Fruit fly (Drosophila melanogaster) whole organism, adult: ENCODE data around the gene Unc-76.

Source experiments
- CG11617 ChIP-seq: fragments of 200-800 bp; sonication (Bioruptor generic); optimal IDR thresholded peaks from 2 replicates; lab custom pipeline; 2017; ENCODE audit warnings: mild to moderate bottlenecking, missing biosample characterization, missing genetic modification reagents, missing genetic modification characterization
- CG12768 ChIP-seq: fragments of 200-800 bp; sonication (Bioruptor generic); optimal IDR thresholded peaks from 2 replicates; lab custom pipeline; 2017; ENCODE audit warnings: missing biosample characterization, missing genetic modification characterization, mild to moderate bottlenecking, moderate library complexity, missing genetic modification reagents
- CG14711 ChIP-seq: fragments of 200-800 bp; sonication (Bioruptor generic); optimal IDR thresholded peaks from 2 replicates; lab custom pipeline; 2018; ENCODE audit warnings: missing biosample characterization, mild to moderate bottlenecking, missing genetic modification characterization, moderate library complexity
- CG1620 ChIP-seq: fragments of 200-800 bp; sonication (Bioruptor generic); optimal IDR thresholded peaks from 2 replicates; lab custom pipeline; 2016; ENCODE audit warnings: missing biosample characterization, missing genetic modification characterization
- CG33017 ChIP-seq: fragments of 200-800 bp; sonication (Bioruptor generic); optimal IDR thresholded peaks from 2 replicates; lab custom pipeline; 2018; ENCODE audit warnings: missing biosample characterization, mild to moderate bottlenecking, missing genetic modification characterization, moderate library complexity
- CG5204 ChIP-seq: fragments of 200-800 bp; sonication (Bioruptor generic); optimal IDR thresholded peaks from 2 replicates; lab custom pipeline; 2016; ENCODE audit warnings: missing biosample characterization, missing genetic modification characterization
- CG7045 ChIP-seq: fragments of 200-800 bp; sonication (Bioruptor generic); optimal IDR thresholded peaks from 2 replicates; lab custom pipeline; 2017; ENCODE audit warnings: missing biosample characterization, mild to moderate bottlenecking, missing genetic modification characterization
- CG7101 ChIP-seq: fragments of 200-800 bp; sonication (Bioruptor generic); optimal IDR thresholded peaks from 2 replicates; lab custom pipeline; 2018; ENCODE audit warnings: missing biosample characterization, mild to moderate bottlenecking, missing genetic modification characterization, moderate library complexity
- Clk ChIP-seq: fragments of 200-800 bp; sonication (Bioruptor generic); optimal IDR thresholded peaks from 2 replicates; lab custom pipeline; 2017; ENCODE audit warnings: missing biosample characterization, missing genetic modification characterization
- Crg-1 ChIP-seq: fragments of 200-800 bp; sonication (Bioruptor generic); optimal IDR thresholded peaks from 2 replicates; lab custom pipeline; 2016; ENCODE audit warnings: missing biosample characterization, missing genetic modification characterization
- Hr96 ChIP-seq: fragments of 200-800 bp; sonication (Bioruptor generic); optimal IDR thresholded peaks from 2 replicates; lab custom pipeline; 2016; ENCODE audit warnings: missing biosample characterization, missing genetic modification characterization
- Mnt ChIP-seq: fragments of 200-800 bp; sonication (Bioruptor generic); optimal IDR thresholded peaks from 2 replicates; lab custom pipeline; 2016; ENCODE audit warnings: missing biosample characterization, mild to moderate bottlenecking, missing genetic modification characterization
- bab1 ChIP-seq: fragments of 200-800 bp; sonication (Bioruptor generic); optimal IDR thresholded peaks from 3 replicates; lab custom pipeline; 2019; ENCODE audit warnings: missing biosample characterization, mild to moderate bottlenecking, missing genetic modification characterization, moderate library complexity
- cic ChIP-seq: fragments of 200-800 bp; sonication (Bioruptor generic); optimal IDR thresholded peaks from 2 replicates; lab custom pipeline; 2017; ENCODE audit warnings: missing biosample characterization, mild to moderate bottlenecking, missing genetic modification characterization, moderate library complexity
- cnc ChIP-seq, 2 experiments: fragments of >200 bp; optimal IDR thresholded peaks; 2 replicates each; lab custom pipeline; 2017
- kay ChIP-seq: fragments of 200-800 bp; sonication (Bioruptor generic); peaks from one replicate; lab custom pipeline; 2016; ENCODE audit warnings: missing biosample characterization, missing genetic modification characterization, borderline replicate concordance
- ovo ChIP-seq: fragments of 200-800 bp; sonication (Bioruptor generic); optimal IDR thresholded peaks from 2 replicates; lab custom pipeline; 2016; ENCODE audit warnings: missing biosample characterization, missing genetic modification characterization
- pad ChIP-seq: fragments of 200-800 bp; sonication (Bioruptor generic); optimal IDR thresholded peaks from 3 replicates; lab custom pipeline; 2017; ENCODE audit warnings: missing biosample characterization, missing genetic modification characterization, mild to moderate bottlenecking, moderate library complexity, missing genetic modification reagents
- tj ChIP-seq: fragments of 200-800 bp; sonication (Bioruptor generic); optimal IDR thresholded peaks from 3 replicates; lab custom pipeline; 2017; ENCODE audit warnings: missing biosample characterization, mild to moderate bottlenecking, missing genetic modification characterization, moderate library complexity
- toe ChIP-seq: fragments of 200-800 bp; sonication (Bioruptor generic); optimal IDR thresholded peaks from 2 replicates; lab custom pipeline; 2016; ENCODE audit warnings: missing biosample characterization, missing genetic modification characterization

The Unc-76 gene

dm6 chrX:2068292-2068691, 12.1 kb upstream of the Unc-76 start, which contains the start of gene CG4194:
Gene CG4194, plus strand, starts transcription at chrX:2068592.
- TF ChIP-seq kay (no peak), CG14711 (tag; lab: Kevin White, UChicago) (no peak), Mnt (GFP tag; lab: Kevin White, UChicago) (no peak)

dm6 chrX:2069787-2070707, 10.4 kb upstream of the Unc-76 start:
- no peak for TF ChIP-seq CG14711 (tag; lab: Kevin White, UChicago)
- TF ChIP-seq cnc (optimal IDR thresholded peaks at IDR 0.05; lab: Kevin White, UChicago): peak; percentile 68 to 82
- TF ChIP-seq Mnt (GFP tag; lab: Kevin White, UChicago): no peak
- TF ChIP-seq kay: no peak
- no peak for TF ChIP-seq cic (GFP tag; lab: Kevin White, UChicago)
- TF ChIP-seq bab1: peak; percentile 4
- TF ChIP-seq Clk (GFP tag; lab: Kevin White, UChicago): no peak
- TF ChIP-seq CG33017 (tag; lab: Kevin White, UChicago): no peak
- no peak for TF ChIP-seq Hr96 (GFP tag; lab: Kevin White, UChicago)
- no peak for TF ChIP-seq CG7101
- TF ChIP-seq ovo (GFP tag; lab: Kevin White, UChicago): peak; percentile 29
- no peak for TF ChIP-seq Crg-1
- TF ChIP-seq CG1620: no peak
- TF ChIP-seq tj (GFP tag; lab: Kevin White, UChicago): peak; percentile 50

- TF ChIP-seq Clk (GFP tag; lab: Kevin White, UChicago): no peak
- no peak for TF ChIP-seq kay
- no peak for TF ChIP-seq cic (GFP tag; lab: Kevin White, UChicago)
- peak; percentile 66 for TF ChIP-seq toe
- TF ChIP-seq CG5204 (GFP tag; lab: Kevin White, UChicago): no peak
- peak; percentile 78 for TF ChIP-seq CG12768
- TF ChIP-seq bab1: peak; percentile 38
- peak; percentile 12 for TF ChIP-seq tj (GFP tag; lab: Kevin White, UChicago)
- peak; percentile 64 for TF ChIP-seq CG1620
- peak in 1 of 2 experiments; percentile 83 for TF ChIP-seq cnc (optimal IDR thresholded peaks at IDR 0.05; lab: Kevin White, UChicago)
- TF ChIP-seq ovo (GFP tag; lab: Kevin White, UChicago): peak; percentile 24
- peak; percentile 49 for TF ChIP-seq pad (GFP tag; lab: Kevin White, UChicago)
- peak; percentile 47 for TF ChIP-seq CG11617 (GFP tag; lab: Kevin White, UChicago)
- TF ChIP-seq CG14711 (tag; lab: Kevin White, UChicago): peak; percentile 72
- peak; percentile 41 for TF ChIP-seq Crg-1
- TF ChIP-seq CG7101: peak; percentile 69
- peak; percentile 6 for TF ChIP-seq CG33017 (tag; lab: Kevin White, UChicago)
- TF ChIP-seq Mnt (GFP tag; lab: Kevin White, UChicago): no peak
- TF ChIP-seq Hr96 (GFP tag; lab: Kevin White, UChicago): peak; percentile 83
- peak; percentile 55 for TF ChIP-seq CG7045 (GFP tag; lab: Kevin White, UChicago)
Measured at dm6 chrX:2070708-2071063, 9.7 kb upstream of the Unc-76 start.

- TF ChIP-seq CG1620 (no peak), CG7101 (peak; percentile 72), cnc (optimal IDR thresholded peaks at IDR 0.05; lab: Kevin White, UChicago) (no peak), CG12768 (peak; percentile 59), CG33017 (tag; lab: Kevin White, UChicago) (peak; percentile 21), ovo (GFP tag; lab: Kevin White, UChicago) (no peak), CG11617 (GFP tag; lab: Kevin White, UChicago) (peak; percentile 73), tj (GFP tag; lab: Kevin White, UChicago) (peak; percentile 19), Crg-1 (peak; percentile 12), Mnt (GFP tag; lab: Kevin White, UChicago) (peak; percentile 7), Hr96 (GFP tag; lab: Kevin White, UChicago) (peak; percentile 62), bab1 (peak; percentile 9), kay (no peak), pad (GFP tag; lab: Kevin White, UChicago) (peak; percentile 35), toe (no peak), CG7045 (GFP tag; lab: Kevin White, UChicago) (peak; percentile 49), Clk (GFP tag; lab: Kevin White, UChicago) (no peak)
Measured at dm6 chrX:2071878-2072817, 8.3 kb upstream of the Unc-76 start, which contains the start of gene Rtca. Gene Rtca, plus strand, starts transcription at chrX:2072413.

- TF ChIP-seq CG1620 (peak; percentile 53), kay (no peak), pad (GFP tag; lab: Kevin White, UChicago) (peak; percentile 25), toe (no peak), Hr96 (GFP tag; lab: Kevin White, UChicago) (no peak), Crg-1 (no peak), bab1 (peak; percentile 81), ovo (GFP tag; lab: Kevin White, UChicago) (peak; percentile 1), Clk (GFP tag; lab: Kevin White, UChicago) (no peak), cnc (optimal IDR thresholded peaks at IDR 0.05; lab: Kevin White, UChicago) (no peak), CG33017 (tag; lab: Kevin White, UChicago) (no peak), CG7101 (peak; percentile 52), cic (GFP tag; lab: Kevin White, UChicago) (no peak), tj (GFP tag; lab: Kevin White, UChicago) (no peak), CG7045 (GFP tag; lab: Kevin White, UChicago) (no peak), Mnt (GFP tag; lab: Kevin White, UChicago) (peak; percentile 80), CG14711 (tag; lab: Kevin White, UChicago) (no peak), CG11617 (GFP tag; lab: Kevin White, UChicago) (peak; percentile 25), CG5204 (GFP tag; lab: Kevin White, UChicago) (no peak), CG12768 (no peak)
Measured at dm6 chrX:2073325-2073724, 7.1 kb upstream of the Unc-76 start, which contains the start of gene CG4199. Gene CG4199, minus strand, starts transcription at chrX:2073483.
